Worm (Caenorhabditis elegans): ENCODE results near the gene col-124.

Gene col-124

ce11 chrIV:10230971-10231370 is 14.7 kb downstream of the col-124 start, which contains the start of gene F01G10.5:
Gene F01G10.5 (minus strand): TSS chrIV:10231071.
- TF ChIP-seq mdl-1 (tag; optimal IDR thresholded peaks at IDR 0.05) (no peak), R02D3.7 (tag; optimal IDR thresholded peaks at IDR 0.05) (no peak), snpc-4 (tag; optimal IDR thresholded peaks at IDR 0.05) (no peak), zag-1 (tag; optimal IDR thresholded peaks at IDR 0.05) (no peak), fkh-2 (tag; optimal IDR thresholded peaks at IDR 0.05) (no peak), jun-1 (tag; optimal IDR thresholded peaks at IDR 0.05) (no peak), elt-3 (tag; optimal IDR thresholded peaks at IDR 0.05) (no peak), ceh-28 (tag; optimal IDR thresholded peaks at IDR 0.05) (no peak), nhr-76 (tag; optimal IDR thresholded peaks at IDR 0.05) (no peak), nhr-43 (tag; optimal IDR thresholded peaks at IDR 0.05; ENCODE audit: poor library complexity, severe bottlenecking) (no peak), nhr-12 (tag; optimal IDR thresholded peaks at IDR 0.05) (no peak), fos-1 (tag; optimal IDR thresholded peaks at IDR 0.05) (no peak), fkh-10 (GFP tag; optimal IDR thresholded peaks at IDR 0.05) (no peak), unc-39 (tag; optimal IDR thresholded peaks at IDR 0.05) (no peak)

DNA sequence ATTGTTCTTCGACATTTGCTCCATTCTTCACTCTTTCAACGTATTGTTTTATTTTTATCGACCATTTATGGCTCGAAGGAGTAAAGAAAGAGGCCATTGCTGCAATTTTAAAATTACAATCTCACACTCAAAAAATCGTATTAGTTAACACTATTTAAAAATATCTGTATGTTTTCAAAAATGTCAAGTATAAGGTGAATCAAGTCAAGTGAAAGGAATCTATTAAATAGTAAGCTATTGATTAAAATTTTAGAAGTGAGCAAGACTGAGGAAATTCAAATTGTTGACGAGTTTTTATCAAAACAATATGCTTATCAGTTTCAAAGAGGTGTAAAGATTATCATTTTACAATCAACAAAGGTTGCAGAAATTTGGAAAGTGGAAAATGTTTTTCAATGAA is 16.2 kb downstream of the col-124 start, which contains the start of gene F01G10.4:
Gene F01G10.4, minus strand, starts transcription at position 101 of the 400 bp plus-strand sequence.
- TF ChIP-seq sea-2 (GFP tag; optimal IDR thresholded peaks at IDR 0.05): no peak
- no peak for TF ChIP-seq mml-1 (tag; optimal IDR thresholded peaks at IDR 0.05)
- no peak for TF ChIP-seq ZK546.5 (tag; optimal IDR thresholded peaks at IDR 0.05)
- TF ChIP-seq snpc-4 (tag; optimal IDR thresholded peaks at IDR 0.05): no peak
- no peak for TF ChIP-seq nhr-12 (tag; optimal IDR thresholded peaks at IDR 0.05)
- no peak for TF ChIP-seq nhr-25 (tag; optimal IDR thresholded peaks at IDR 0.05)
- TF ChIP-seq ama-1 (optimal IDR thresholded peaks at IDR 0.05): no peak

- TF ChIP-seq egl-27 (tag; optimal IDR thresholded peaks at IDR 0.05) (no peak), sea-2 (GFP tag; optimal IDR thresholded peaks at IDR 0.05) (no peak), elt-1 (tag; optimal IDR thresholded peaks at IDR 0.05) (no peak), pqm-1 (tag; optimal IDR thresholded peaks at IDR 0.05) (peak; percentile 84), elt-2 (tag; optimal IDR thresholded peaks at IDR 0.05) (peak; percentile 58), ama-1 (optimal IDR thresholded peaks at IDR 0.05) (no peak), nhr-12 (tag; optimal IDR thresholded peaks at IDR 0.05) (no peak)
These were observed 19.1 kb downstream of the col-124 start, which contains the start of gene ech-9 for ce11 chrIV:10235279-10235829. Gene ech-9 (minus strand): TSS chrIV:10235329.

DNA sequence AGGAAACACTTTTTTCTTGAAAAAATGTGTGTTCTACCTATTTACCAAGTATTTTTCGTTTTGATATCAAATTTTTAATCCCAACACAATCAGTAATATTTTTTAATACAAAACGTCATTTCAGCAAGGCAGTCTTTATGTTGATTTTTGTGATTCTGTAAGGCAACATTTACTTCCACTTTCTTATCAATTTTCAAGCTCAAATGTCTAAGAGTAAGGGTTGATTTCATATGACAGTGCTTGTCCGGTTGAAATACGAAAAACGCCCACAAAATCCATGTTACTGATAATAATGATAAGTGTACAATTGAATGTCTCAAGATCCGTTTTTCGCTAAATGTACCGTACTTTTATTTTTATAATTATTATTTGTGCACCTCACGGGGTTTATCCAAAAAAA is 19.9 kb downstream of the col-124 start:
- TF ChIP-seq nhr-12 (tag; optimal IDR thresholded peaks at IDR 0.05) (no peak), unc-62 (GFP tag; optimal IDR thresholded peaks at IDR 0.05) (no peak), unc-39 (tag; optimal IDR thresholded peaks at IDR 0.05) (no peak), nhr-237 (tag; optimal IDR thresholded peaks at IDR 0.05) (no peak), ceh-9 (tag; optimal IDR thresholded peaks at IDR 0.05) (no peak), pqm-1 (tag; optimal IDR thresholded peaks at IDR 0.05) (peak; percentile 83), ztf-11 (tag; optimal IDR thresholded peaks at IDR 0.05) (no peak), nhr-67 (tag; optimal IDR thresholded peaks at IDR 0.05) (no peak), ceh-82 (tag; optimal IDR thresholded peaks at IDR 0.05) (no peak), daf-12 (tag; optimal IDR thresholded peaks at IDR 0.05) (no peak), ztf-4 (tag; optimal IDR thresholded peaks at IDR 0.05) (no peak), nfya-1 (tag; optimal IDR thresholded peaks at IDR 0.05; ENCODE audit: insufficient read depth) (no peak), skn-1 (tag; optimal IDR thresholded peaks at IDR 0.05) (no peak), elt-3 (tag; optimal IDR thresholded peaks at IDR 0.05) (no peak), ceh-28 (tag; optimal IDR thresholded peaks at IDR 0.05) (no peak), jun-1 (tag; optimal IDR thresholded peaks at IDR 0.05) (peak; percentile 56), nhr-25 (tag; optimal IDR thresholded peaks at IDR 0.05) (no peak), elt-2 (tag; optimal IDR thresholded peaks at IDR 0.05) (peak; percentile 71), lin-15B (tag; optimal IDR thresholded peaks at IDR 0.05) (no peak), ZK546.5 (tag; optimal IDR thresholded peaks at IDR 0.05) (no peak), mml-1 (tag; optimal IDR thresholded peaks at IDR 0.05) (no peak)

ce11 chrIV:10239045-10239444 is 22.8 kb downstream of the col-124 start, which contains the start of gene ech-8:
Gene ech-8 (minus strand): TSS chrIV:10239176.
- TF ChIP-seq elt-2 (tag; optimal IDR thresholded peaks at IDR 0.05) (peak; percentile 54), eor-1 (tag; optimal IDR thresholded peaks at IDR 0.05) (no peak), fkh-2 (tag; optimal IDR thresholded peaks at IDR 0.05) (no peak), pqm-1 (tag; optimal IDR thresholded peaks at IDR 0.05) (peak; percentile 56)
